Fruit fly (Drosophila melanogaster) whole organism, adult: ENCODE measurements around the gene Glut3.

Source experiments
- CG11617 ChIP-seq: fragments of 200-800 bp; sonication (Bioruptor generic); optimal IDR thresholded peaks from 2 replicates; lab custom pipeline; 2017; ENCODE audit warnings: mild to moderate bottlenecking, missing biosample characterization, missing genetic modification reagents, missing genetic modification characterization
- CG12768 ChIP-seq: fragments of 200-800 bp; sonication (Bioruptor generic); optimal IDR thresholded peaks from 2 replicates; lab custom pipeline; 2017; ENCODE audit warnings: missing biosample characterization, missing genetic modification characterization, mild to moderate bottlenecking, moderate library complexity, missing genetic modification reagents
- CG14711 ChIP-seq: fragments of 200-800 bp; sonication (Bioruptor generic); optimal IDR thresholded peaks from 2 replicates; lab custom pipeline; 2018; ENCODE audit warnings: missing biosample characterization, mild to moderate bottlenecking, missing genetic modification characterization, moderate library complexity
- CG1620 ChIP-seq: fragments of 200-800 bp; sonication (Bioruptor generic); optimal IDR thresholded peaks from 2 replicates; lab custom pipeline; 2016; ENCODE audit warnings: missing biosample characterization, missing genetic modification characterization
- CG33017 ChIP-seq: fragments of 200-800 bp; sonication (Bioruptor generic); optimal IDR thresholded peaks from 2 replicates; lab custom pipeline; 2018; ENCODE audit warnings: missing biosample characterization, mild to moderate bottlenecking, missing genetic modification characterization, moderate library complexity
- CG5204 ChIP-seq: fragments of 200-800 bp; sonication (Bioruptor generic); optimal IDR thresholded peaks from 2 replicates; lab custom pipeline; 2016; ENCODE audit warnings: missing biosample characterization, missing genetic modification characterization
- CG7045 ChIP-seq: fragments of 200-800 bp; sonication (Bioruptor generic); optimal IDR thresholded peaks from 2 replicates; lab custom pipeline; 2017; ENCODE audit warnings: missing biosample characterization, mild to moderate bottlenecking, missing genetic modification characterization
- CG7101 ChIP-seq: fragments of 200-800 bp; sonication (Bioruptor generic); optimal IDR thresholded peaks from 2 replicates; lab custom pipeline; 2018; ENCODE audit warnings: missing biosample characterization, mild to moderate bottlenecking, missing genetic modification characterization, moderate library complexity
- Clk ChIP-seq: fragments of 200-800 bp; sonication (Bioruptor generic); optimal IDR thresholded peaks from 2 replicates; lab custom pipeline; 2017; ENCODE audit warnings: missing biosample characterization, missing genetic modification characterization
- Crg-1 ChIP-seq: fragments of 200-800 bp; sonication (Bioruptor generic); optimal IDR thresholded peaks from 2 replicates; lab custom pipeline; 2016; ENCODE audit warnings: missing biosample characterization, missing genetic modification characterization
- Hr96 ChIP-seq: fragments of 200-800 bp; sonication (Bioruptor generic); optimal IDR thresholded peaks from 2 replicates; lab custom pipeline; 2016; ENCODE audit warnings: missing biosample characterization, missing genetic modification characterization
- Mnt ChIP-seq: fragments of 200-800 bp; sonication (Bioruptor generic); optimal IDR thresholded peaks from 2 replicates; lab custom pipeline; 2016; ENCODE audit warnings: missing biosample characterization, mild to moderate bottlenecking, missing genetic modification characterization
- bab1 ChIP-seq: fragments of 200-800 bp; sonication (Bioruptor generic); optimal IDR thresholded peaks from 3 replicates; lab custom pipeline; 2019; ENCODE audit warnings: missing biosample characterization, mild to moderate bottlenecking, missing genetic modification characterization, moderate library complexity
- cic ChIP-seq: fragments of 200-800 bp; sonication (Bioruptor generic); optimal IDR thresholded peaks from 2 replicates; lab custom pipeline; 2017; ENCODE audit warnings: missing biosample characterization, mild to moderate bottlenecking, missing genetic modification characterization, moderate library complexity
- cnc ChIP-seq, 2 experiments: fragments of >200 bp; optimal IDR thresholded peaks; 2 replicates each; lab custom pipeline; 2017
- kay ChIP-seq: fragments of 200-800 bp; sonication (Bioruptor generic); peaks from one replicate; lab custom pipeline; 2016; ENCODE audit warnings: missing biosample characterization, missing genetic modification characterization, borderline replicate concordance
- ovo ChIP-seq: fragments of 200-800 bp; sonication (Bioruptor generic); optimal IDR thresholded peaks from 2 replicates; lab custom pipeline; 2016; ENCODE audit warnings: missing biosample characterization, missing genetic modification characterization
- pad ChIP-seq: fragments of 200-800 bp; sonication (Bioruptor generic); optimal IDR thresholded peaks from 3 replicates; lab custom pipeline; 2017; ENCODE audit warnings: missing biosample characterization, missing genetic modification characterization, mild to moderate bottlenecking, moderate library complexity, missing genetic modification reagents
- toe ChIP-seq: fragments of 200-800 bp; sonication (Bioruptor generic); optimal IDR thresholded peaks from 2 replicates; lab custom pipeline; 2016; ENCODE audit warnings: missing biosample characterization, missing genetic modification characterization

Gene Glut3

DNA sequence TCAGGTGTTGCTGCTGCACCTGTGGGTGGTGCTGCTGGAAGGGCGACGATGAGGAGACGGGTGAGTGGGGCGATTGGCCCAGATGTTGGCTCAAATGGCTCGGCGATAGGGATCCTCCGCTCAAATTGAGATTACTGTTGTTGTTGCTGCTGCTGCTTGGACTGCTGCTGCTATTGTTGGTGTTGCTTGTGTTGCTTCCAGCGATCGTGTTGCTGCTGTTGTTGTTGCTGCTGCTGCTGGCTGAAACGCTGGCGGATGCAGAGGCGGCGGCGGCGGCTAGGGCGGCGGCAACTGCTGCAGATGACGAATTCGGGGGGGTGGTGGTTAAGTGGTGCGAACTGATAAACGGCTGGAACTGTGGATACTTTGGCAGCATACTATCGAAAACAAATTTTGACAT is 39.5 kb downstream of the Glut3 start:
- TF ChIP-seq bab1 (GFP tag; lab: Kevin White, UChicago): no peak
- TF ChIP-seq CG11617 (GFP tag; lab: Kevin White, UChicago): no peak
- no peak for TF ChIP-seq CG7101
- no peak for TF ChIP-seq CG5204 (GFP tag; lab: Kevin White, UChicago)
- TF ChIP-seq CG14711 (tag; lab: Kevin White, UChicago): no peak

DNA sequence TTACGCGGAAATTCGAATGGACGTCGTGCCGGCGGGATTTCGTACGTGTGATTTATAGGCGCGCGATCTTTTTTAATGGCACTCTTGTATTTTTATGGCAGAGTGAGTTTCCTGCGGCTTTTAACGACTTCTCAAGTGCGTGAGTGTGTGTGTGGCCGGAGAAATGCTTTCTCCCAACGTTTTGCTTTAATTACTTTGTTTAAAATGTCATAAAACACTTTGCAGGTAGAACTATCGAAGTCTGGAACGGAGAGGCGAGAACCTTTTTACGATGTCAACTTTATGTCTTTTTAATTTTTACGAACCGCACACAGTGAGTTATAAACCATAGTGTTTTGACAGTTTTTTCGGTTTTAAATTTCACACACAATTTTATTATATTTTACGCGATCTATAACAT is 41.0 kb downstream of the Glut3 start:
- no peak for TF ChIP-seq Mnt (GFP tag; lab: Kevin White, UChicago)
- no peak for TF ChIP-seq cnc (optimal IDR thresholded peaks at IDR 0.05; lab: Kevin White, UChicago)
- TF ChIP-seq ovo: no peak
- no peak for TF ChIP-seq CG7045 (GFP tag; lab: Kevin White, UChicago)
- no peak for TF ChIP-seq Crg-1
- no peak for TF ChIP-seq CG5204 (GFP tag; lab: Kevin White, UChicago)
- no peak for TF ChIP-seq bab1 (GFP tag; lab: Kevin White, UChicago)
- TF ChIP-seq kay: no peak
- TF ChIP-seq Clk: no peak
- TF ChIP-seq Hr96 (GFP tag; lab: Kevin White, UChicago): no peak
- no peak for TF ChIP-seq CG7101

- TF ChIP-seq pad (GFP tag; lab: Kevin White, UChicago) (no peak), CG1620 (GFP tag; lab: Kevin White, UChicago) (no peak), kay (no peak), Clk (no peak), Hr96 (GFP tag; lab: Kevin White, UChicago) (no peak), CG5204 (GFP tag; lab: Kevin White, UChicago) (no peak), CG33017 (tag; lab: Kevin White, UChicago) (no peak), Crg-1 (no peak), CG14711 (tag; lab: Kevin White, UChicago) (no peak), CG7101 (no peak), Mnt (GFP tag; lab: Kevin White, UChicago) (no peak), CG7045 (GFP tag; lab: Kevin White, UChicago) (no peak), cic (no peak)
Measured at dm6 chr3R:16829859-16830557, 41.9 kb downstream of the Glut3 start, which contains the start of gene abd-A. TSS of gene abd-A (minus strand) at chr3R:16830049.

- TF ChIP-seq CG11617 (GFP tag; lab: Kevin White, UChicago) (no peak), bab1 (GFP tag; lab: Kevin White, UChicago) (no peak), CG7101 (no peak), pad (GFP tag; lab: Kevin White, UChicago) (no peak), CG1620 (GFP tag; lab: Kevin White, UChicago) (no peak), CG5204 (GFP tag; lab: Kevin White, UChicago) (no peak), Hr96 (GFP tag; lab: Kevin White, UChicago) (no peak), Clk (no peak), ovo (no peak), Mnt (GFP tag; lab: Kevin White, UChicago) (no peak), CG12768 (GFP tag; lab: Kevin White, UChicago) (no peak), toe (GFP tag; lab: Kevin White, UChicago) (no peak), CG7045 (GFP tag; lab: Kevin White, UChicago) (no peak), cnc (optimal IDR thresholded peaks at IDR 0.05; lab: Kevin White, UChicago) (no peak), Crg-1 (no peak), CG33017 (tag; lab: Kevin White, UChicago) (no peak), kay (no peak), CG14711 (tag; lab: Kevin White, UChicago) (no peak)
Measured at dm6 chr3R:16831924-16832323, 43.8 kb downstream of the Glut3 start.

- TF ChIP-seq cnc (optimal IDR thresholded peaks at IDR 0.05; lab: Kevin White, UChicago): no peak
- TF ChIP-seq Crg-1: no peak
- TF ChIP-seq CG14711 (tag; lab: Kevin White, UChicago): no peak
- TF ChIP-seq Clk: no peak
- TF ChIP-seq CG33017 (tag; lab: Kevin White, UChicago): no peak
- no peak for TF ChIP-seq CG7101
- TF ChIP-seq CG1620 (GFP tag; lab: Kevin White, UChicago): no peak
- no peak for TF ChIP-seq CG5204 (GFP tag; lab: Kevin White, UChicago)
- no peak for TF ChIP-seq CG7045 (GFP tag; lab: Kevin White, UChicago)
- TF ChIP-seq Mnt (GFP tag; lab: Kevin White, UChicago): no peak
- TF ChIP-seq toe (GFP tag; lab: Kevin White, UChicago): no peak
Measured at dm6 chr3R:16833022-16833421, 44.9 kb downstream of the Glut3 start.

DNA sequence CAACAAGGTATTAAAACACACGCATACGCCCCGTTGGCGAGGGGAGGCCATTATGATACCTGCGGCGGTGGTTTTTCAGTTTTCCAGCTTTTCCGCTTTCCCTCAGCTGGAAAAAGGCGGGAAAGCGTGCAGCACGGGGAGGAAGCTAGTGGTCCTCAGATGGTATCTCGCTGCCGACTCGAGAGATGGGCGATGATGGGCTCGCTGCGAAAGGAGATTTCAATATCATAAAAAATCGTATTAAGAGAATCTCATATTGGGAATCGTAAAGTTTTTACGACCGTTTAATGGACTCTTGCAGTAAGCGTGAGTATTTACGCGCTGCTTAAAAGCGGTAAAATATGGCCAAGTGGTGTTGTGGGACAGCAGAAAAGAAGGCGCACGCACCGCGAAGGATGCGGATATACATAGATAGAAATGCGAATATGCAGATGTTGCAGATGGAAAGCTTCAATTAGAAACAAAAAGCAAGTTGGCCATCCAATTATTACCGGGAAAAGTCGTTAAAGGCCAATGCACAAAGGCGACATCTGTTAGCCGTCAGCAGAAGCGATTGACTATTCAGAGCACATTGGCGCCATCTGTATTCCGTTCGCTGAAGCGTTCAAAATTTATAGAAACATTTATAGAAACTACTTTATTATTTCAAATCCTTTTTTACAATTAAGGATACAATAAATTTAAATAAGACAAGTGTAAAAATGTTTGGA is 46.3 kb downstream of the Glut3 start:
- TF ChIP-seq cnc (optimal IDR thresholded peaks at IDR 0.05; lab: Kevin White, UChicago): no peak
- no peak for TF ChIP-seq CG1620 (GFP tag; lab: Kevin White, UChicago)
- no peak for TF ChIP-seq CG33017 (tag; lab: Kevin White, UChicago)
- TF ChIP-seq bab1 (GFP tag; lab: Kevin White, UChicago): no peak
- TF ChIP-seq pad (GFP tag; lab: Kevin White, UChicago): no peak
- TF ChIP-seq kay: no peak
- no peak for TF ChIP-seq CG12768 (GFP tag; lab: Kevin White, UChicago)
